Worm (Caenorhabditis elegans): ENCODE measurements around the gene E01G4.3.

The E01G4.3 gene

ce11 chrII:13461604-13462375, 7.6 kb downstream of the E01G4.3 start (continued):
- TF ChIP-seq attf-5 (GFP tag; optimal IDR thresholded peaks at IDR 0.05): peak; percentile 39
- TF ChIP-seq dpl-1 (GFP tag; optimal IDR thresholded peaks at IDR 0.05): no peak
- TF ChIP-seq F39B2.1 (GFP tag; IDR thresholded peaks at IDR 0.05): no peak
- peak in 1 of 3 experiments; percentile 8 for TF ChIP-seq lin-35 (GFP tag; optimal IDR thresholded peaks at IDR 0.05)
- no peak for TF ChIP-seq F55B11.4 (tag; optimal IDR thresholded peaks at IDR 0.05; ENCODE audit: borderline replicate concordance, insufficient read depth)
- TF ChIP-seq gei-17 (GFP tag; optimal IDR thresholded peaks at IDR 0.05): no peak
- TF ChIP-seq Y56A3A.18 (GFP tag; IDR thresholded peaks at IDR 0.05): no peak
- peak; percentile 73 for TF ChIP-seq ztf-26 (tag; optimal IDR thresholded peaks at IDR 0.05)
- peak; percentile 23 for TF ChIP-seq repo-1 (tag; optimal IDR thresholded peaks at IDR 0.05)
- TF ChIP-seq lin-40 (tag; optimal IDR thresholded peaks at IDR 0.05): peak; percentile 83
- TF ChIP-seq xnd-1 (tag; optimal IDR thresholded peaks at IDR 0.05): no peak
- TF ChIP-seq snpc-1.1 (tag; optimal IDR thresholded peaks at IDR 0.05; ENCODE audit: insufficient read depth): no peak
- TF ChIP-seq ztf-28 (GFP tag; IDR thresholded peaks at IDR 0.05): no peak
- no peak for TF ChIP-seq mes-4 (tag; optimal IDR thresholded peaks at IDR 0.05)
- no peak for TF ChIP-seq nhr-179 (tag; optimal IDR thresholded peaks at IDR 0.05)
- no peak for TF ChIP-seq attf-6 (GFP tag; IDR thresholded peaks at IDR 0.05)
- TF ChIP-seq ceh-79 (tag; optimal IDR thresholded peaks at IDR 0.05): no peak
- no peak for TF ChIP-seq cebp-2 (GFP tag; IDR thresholded peaks at IDR 0.05)
- no peak for TF ChIP-seq F49E8.2 (tag; optimal IDR thresholded peaks at IDR 0.05; ENCODE audit: insufficient read depth)
- TF ChIP-seq efl-1 (GFP tag; optimal IDR thresholded peaks at IDR 0.05): no peak
- no peak for TF ChIP-seq zim-3 (tag; optimal IDR thresholded peaks at IDR 0.05)
- no peak for TF ChIP-seq F33H1.4 (GFP tag; IDR thresholded peaks at IDR 0.05)
- no peak for TF ChIP-seq madf-8 (GFP tag; conservative IDR thresholded peaks at IDR 0.05)
- no peak for TF ChIP-seq C17E4.6 (GFP tag; IDR thresholded peaks at IDR 0.05)
- no peak for TF ChIP-seq F52B5.7 (tag; optimal IDR thresholded peaks at IDR 0.05)
- TF ChIP-seq unc-62 (GFP tag; optimal IDR thresholded peaks at IDR 0.05): peak; percentile 15
- peak; percentile 76 for TF ChIP-seq lin-26 (GFP tag; IDR thresholded peaks at IDR 0.05)
- peak; percentile 30; the same call in 1 of the 2 replicates for TF ChIP-seq hmg-1.2 (GFP tag; IDR thresholded peaks at IDR 0.05)
- TF ChIP-seq nfya-2 (GFP tag; IDR thresholded peaks at IDR 0.05): no peak
- TF ChIP-seq snpc-1.3 (tag; optimal IDR thresholded peaks at IDR 0.05; ENCODE audit: insufficient read depth): no peak
- TF ChIP-seq egl-44 (GFP tag; IDR thresholded peaks at IDR 0.05): peak; percentile 73; the same call in 1 of the 2 replicates
- no peak for TF ChIP-seq nhr-120 (GFP tag; IDR thresholded peaks at IDR 0.05)
- TF ChIP-seq F37B4.10 (GFP tag; IDR thresholded peaks at IDR 0.05): no peak
- no peak for TF ChIP-seq sdz-38 (tag; optimal IDR thresholded peaks at IDR 0.05)
- no peak for TF ChIP-seq lsy-27 (tag; optimal IDR thresholded peaks at IDR 0.05; ENCODE audit: borderline replicate concordance, insufficient read depth)
- peak; percentile 59 for TF ChIP-seq mcd-1 (GFP tag; IDR thresholded peaks at IDR 0.05)
- TF ChIP-seq tbx-9 (tag; optimal IDR thresholded peaks at IDR 0.05; ENCODE audit: borderline replicate concordance): no peak
- TF ChIP-seq athp-1 (tag; optimal IDR thresholded peaks at IDR 0.05): no peak
- TF ChIP-seq C06A6.2 (GFP tag; conservative IDR thresholded peaks at IDR 0.05): peak; percentile 65
- no peak for TF ChIP-seq unc-130 (GFP tag; optimal IDR thresholded peaks at IDR 0.05)
- no peak for TF ChIP-seq rec-8 (tag; optimal IDR thresholded peaks at IDR 0.05)
- TF ChIP-seq T07F8.4 (tag; optimal IDR thresholded peaks at IDR 0.05): no peak
- TF ChIP-seq sea-2 (GFP tag; IDR thresholded peaks at IDR 0.05): no peak
- TF ChIP-seq B0261.1 (tag; optimal IDR thresholded peaks at IDR 0.05): no peak
- TF ChIP-seq hrde-1 (tag; optimal IDR thresholded peaks at IDR 0.05; ENCODE audit: borderline replicate concordance): no peak
- peak; percentile 2 for TF ChIP-seq lin-54 (GFP tag; optimal IDR thresholded peaks at IDR 0.05)
- TF ChIP-seq akir-1 (GFP tag; optimal IDR thresholded peaks at IDR 0.05): no peak
